Fruit fly (Drosophila melanogaster): ENCODE results near the gene beta-Spec.

beta-Spec gene

dm6 chrX:17698864-17699504 lies 41.8 kb downstream of the beta-Spec start (continued):
- TF ChIP-seq Ravus (GFP tag; IDR thresholded peaks at IDR 0.05) = peak; percentile 14; the same call in 1 of the 2 replicates
- TF ChIP-seq unpg (GFP tag; optimal IDR thresholded peaks at IDR 0.05) = peak; percentile 81
- TF ChIP-seq CG33557 (GFP tag; optimal IDR thresholded peaks at IDR 0.05) = peak; percentile 77
- peak; percentile 79 for TF ChIP-seq ftz-f1 (GFP tag; optimal IDR thresholded peaks at IDR 0.05)
- TF ChIP-seq yki (optimal IDR thresholded peaks at IDR 0.05) = no peak
- TF ChIP-seq sima (GFP tag; optimal IDR thresholded peaks at IDR 0.05) = peak; percentile 49
- TF ChIP-seq Bgb (GFP tag; IDR thresholded peaks at IDR 0.05; ENCODE audit: partially characterized antibody) = no peak
- TF ChIP-seq Xrp1 (GFP tag; IDR thresholded peaks at IDR 0.05) = peak; percentile 73
- peak; percentile 75 for TF ChIP-seq CG5245 (GFP tag; optimal IDR thresholded peaks at IDR 0.05)
- TF ChIP-seq CG11398 (GFP tag; optimal IDR thresholded peaks at IDR 0.05) = peak; percentile 68
- TF ChIP-seq sim (GFP tag; IDR thresholded peaks at IDR 0.05) = peak; percentile 60
- TF ChIP-seq usp (GFP tag; optimal IDR thresholded peaks at IDR 0.05) = no peak
- TF ChIP-seq CG1832 (GFP tag; optimal IDR thresholded peaks at IDR 0.05) = peak; percentile 67
- TF ChIP-seq gro (GFP tag; optimal IDR thresholded peaks at IDR 0.05) = peak; percentile 83
- peak; percentile 87 for TF ChIP-seq CG10979 (tag; optimal IDR thresholded peaks at IDR 0.05)
- peak; percentile 91 for TF ChIP-seq grau (tag; optimal IDR thresholded peaks at IDR 0.05)
- TF ChIP-seq CG30431 (GFP tag; optimal IDR thresholded peaks at IDR 0.05) = peak; percentile 74
- peak; percentile 44; the same call in 1 of the 2 replicates for TF ChIP-seq Poxn (GFP tag; IDR thresholded peaks at IDR 0.05)
- peak; percentile 92 for TF ChIP-seq CG9727 (GFP tag; optimal IDR thresholded peaks at IDR 0.05)
- 0 out of 2 replicates have a peak, but pooled peaks have one; percentile 25 for TF ChIP-seq Rx (GFP tag; IDR thresholded peaks at IDR 0.05)
- TF ChIP-seq CG6791 (GFP tag; IDR thresholded peaks at IDR 0.05; ENCODE audit: partially characterized antibody) = no peak
- peak; percentile 81 for TF ChIP-seq NfI (GFP tag; optimal IDR thresholded peaks at IDR 0.05)
- TF ChIP-seq az2 (GFP tag; optimal IDR thresholded peaks at IDR 0.05) = peak; percentile 79
- TF ChIP-seq ase (GFP tag; IDR thresholded peaks at IDR 0.05) = 0 out of 3 replicates have a peak, but pooled peaks have one; percentile 49
- TF ChIP-seq D19A (tag; optimal IDR thresholded peaks at IDR 0.05) = peak; percentile 99
- peak; percentile 86 for TF ChIP-seq Bteb2 (GFP tag; optimal IDR thresholded peaks at IDR 0.05)
- peak; percentile 73 for TF ChIP-seq zen (tag; optimal IDR thresholded peaks at IDR 0.05)
- no peak for TF ChIP-seq ro (GFP tag; IDR thresholded peaks at IDR 0.05)
- no peak for TF ChIP-seq prd (optimal IDR thresholded peaks at IDR 0.05)
- TF ChIP-seq prd (GFP tag; IDR thresholded peaks at IDR 0.05) = peak; percentile 77
- peak; percentile 85 for TF ChIP-seq scrt (GFP tag; optimal IDR thresholded peaks at IDR 0.05)
- TF ChIP-seq stwl (tag; optimal IDR thresholded peaks at IDR 0.05) = no peak
- peak; percentile 76 for TF ChIP-seq ind (GFP tag; optimal IDR thresholded peaks at IDR 0.05)
- peak; percentile 22; the same call in 1 of the 3 replicates for TF ChIP-seq B-H1 (GFP tag; IDR thresholded peaks at IDR 0.05)
- peak; percentile 81 for TF ChIP-seq CG1647 (GFP tag; optimal IDR thresholded peaks at IDR 0.05)
- peak; percentile 24 for TF ChIP-seq CG7987 (GFP tag; optimal IDR thresholded peaks at IDR 0.05)
- peak; percentile 78 for TF ChIP-seq CG13894 (tag; optimal IDR thresholded peaks at IDR 0.05)
- peak; percentile 67 for TF ChIP-seq HmgD (GFP tag; optimal IDR thresholded peaks at IDR 0.05)
- TF ChIP-seq Hsf (GFP tag; optimal IDR thresholded peaks at IDR 0.05) = peak; percentile 86
- TF ChIP-seq CG3407 (GFP tag; optimal IDR thresholded peaks at IDR 0.05) = peak; percentile 71
- TF ChIP-seq ssp (GFP tag; IDR thresholded peaks at IDR 0.05) = peak; percentile 63
- TF ChIP-seq chn (GFP tag; optimal IDR thresholded peaks at IDR 0.05) = peak; percentile 80
- TF ChIP-seq tna (GFP tag; IDR thresholded peaks at IDR 0.05; ENCODE audit: partially characterized antibody) = no peak
- peak; percentile 37 for TF ChIP-seq CG10959 (GFP tag; IDR thresholded peaks at IDR 0.05)
- peak; percentile 65 for TF ChIP-seq CG10654 (GFP tag; optimal IDR thresholded peaks at IDR 0.05)
- no peak for TF ChIP-seq cad (GFP tag; optimal IDR thresholded peaks at IDR 0.05)
- no peak for TF ChIP-seq lov (optimal IDR thresholded peaks at IDR 0.05)
- TF ChIP-seq lov (GFP tag; IDR thresholded peaks at IDR 0.05) = no peak
- peak; percentile 75 for TF ChIP-seq CG16863 (GFP tag; optimal IDR thresholded peaks at IDR 0.05)
- no peak for TF ChIP-seq Lpt (GFP tag; optimal IDR thresholded peaks at IDR 0.05)
- no peak for TF ChIP-seq CG8765 (GFP tag; IDR thresholded peaks at IDR 0.05)
